Worm (Caenorhabditis elegans) whole organism, L3 larva: ENCODE results near the gene tmed-10.

Experiments
- aly-2 ChIP-seq: fragments of 150-350 bp; optimal IDR thresholded peaks from 2 replicates; lab custom pipeline; 2014; ENCODE audit warnings: missing biosample characterization, missing genetic modification characterization
- fos-1 ChIP-seq: fragments of 150-350 bp; optimal IDR thresholded peaks from 2 replicates; lab custom pipeline; 2014; ENCODE audit warnings: missing biosample characterization, missing genetic modification characterization
- unc-39 ChIP-seq: sonication (generic microtip); optimal IDR thresholded peaks from 4 replicates; lab custom pipeline; 2017; ENCODE audit warnings: missing biosample characterization, missing genetic modification characterization

- no peak for TF ChIP-seq aly-2
- no peak for TF ChIP-seq unc-39 (tag; lab: Kevin White, UChicago)
- no peak for TF ChIP-seq fos-1
These were observed 39.4 kb upstream of the tmed-10 start, which contains the start of gene dop-5 for ce11 chrV:11366129-11366528.
